Worm (Caenorhabditis elegans): ENCODE measurements around the gene hpl-1.

Gene hpl-1

DNA sequence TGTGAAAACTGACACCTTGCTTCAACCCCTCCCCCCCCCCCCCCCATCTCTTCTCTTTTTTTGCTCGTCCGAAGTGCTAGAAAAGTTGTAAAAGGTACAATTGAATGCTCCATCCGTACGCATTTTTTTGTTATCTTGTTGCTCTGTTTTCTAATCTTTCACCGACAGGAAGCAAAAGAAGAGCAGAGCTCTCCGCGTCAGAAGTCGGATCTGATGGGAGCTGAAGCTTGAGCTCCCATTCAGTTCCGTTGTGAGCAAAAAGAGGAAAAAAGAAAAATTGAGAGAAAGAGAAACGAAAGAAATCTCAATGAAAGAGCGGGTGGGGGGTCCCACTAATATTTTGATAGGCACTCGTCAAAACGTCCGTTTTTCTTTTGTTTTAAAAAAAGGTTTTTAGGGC is 38.3 kb upstream of the hpl-1 start:
- TF ChIP-seq nhr-12 (tag; optimal IDR thresholded peaks at IDR 0.05), result no peak
- TF ChIP-seq lin-39 (tag; optimal IDR thresholded peaks at IDR 0.05), result no peak
- no peak for TF ChIP-seq nhr-11 (tag; optimal IDR thresholded peaks at IDR 0.05)
- TF ChIP-seq Y55F3AM.14 (GFP tag; optimal IDR thresholded peaks at IDR 0.05), result peak; percentile 66
- TF ChIP-seq R02D3.7 (tag; optimal IDR thresholded peaks at IDR 0.05), result no peak
- TF ChIP-seq snpc-4 (tag; optimal IDR thresholded peaks at IDR 0.05), result no peak
- TF ChIP-seq C34F6.9 (tag; optimal IDR thresholded peaks at IDR 0.05), result peak; percentile 18
- TF ChIP-seq nhr-129 (tag; optimal IDR thresholded peaks at IDR 0.05), result peak; percentile 14
- TF ChIP-seq F13H6.1 (tag; optimal IDR thresholded peaks at IDR 0.05), result peak; percentile 12
- TF ChIP-seq egl-27 (tag; optimal IDR thresholded peaks at IDR 0.05), result no peak
- TF ChIP-seq ztf-1 (GFP tag; conservative IDR thresholded peaks at IDR 0.05), result no peak

DNA sequence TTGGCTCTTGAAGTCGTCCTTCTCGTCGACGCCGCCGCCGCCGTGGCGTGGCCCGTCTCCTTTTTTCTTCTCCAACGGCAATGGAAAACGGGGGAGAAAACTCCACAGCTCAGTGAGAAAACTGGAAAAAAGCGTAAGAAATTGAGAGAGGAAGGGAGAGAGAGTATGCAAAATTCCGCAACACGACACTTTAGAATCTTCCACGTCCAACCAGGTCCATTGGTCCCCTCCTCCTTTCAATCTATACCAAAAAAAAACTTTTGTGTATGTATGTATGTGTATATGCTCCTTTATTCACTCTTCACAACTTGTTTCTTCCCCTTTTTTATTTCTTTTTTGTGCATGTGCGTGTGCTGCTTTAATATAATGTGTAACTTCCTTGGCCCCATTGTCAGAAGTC is 36.2 kb upstream of the hpl-1 start:
- TF ChIP-seq ama-1 (optimal IDR thresholded peaks at IDR 0.05), result no peak
- peak in 1 of 2 experiments; percentile 5 for TF ChIP-seq lsy-2 (tag; optimal IDR thresholded peaks at IDR 0.05)
- TF ChIP-seq unc-55 (GFP tag; optimal IDR thresholded peaks at IDR 0.05), result peak; percentile 19

DNA sequence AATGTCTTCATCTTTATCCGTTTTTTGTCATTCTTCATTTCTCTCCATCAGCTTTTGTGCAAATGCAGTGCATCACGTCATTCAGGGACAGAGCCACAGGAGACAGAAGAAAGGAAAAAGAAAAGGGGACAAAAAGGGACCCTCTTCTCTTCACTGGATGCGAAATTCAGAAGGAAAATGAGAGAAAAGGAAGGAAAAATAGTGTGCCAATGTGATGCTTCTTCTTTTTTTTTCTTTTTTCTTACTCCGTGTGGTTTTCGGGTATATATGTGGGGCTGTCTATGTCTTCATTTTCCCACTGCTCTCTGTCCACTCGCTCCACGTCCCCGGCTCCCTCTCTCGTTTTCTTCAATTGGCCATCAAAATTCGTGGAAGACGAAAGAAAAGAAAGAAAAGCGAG is 34.7 kb upstream of the hpl-1 start:
- TF ChIP-seq ceh-16 (tag; optimal IDR thresholded peaks at IDR 0.05) (no peak), ama-1 (optimal IDR thresholded peaks at IDR 0.05) (no peak), mdl-1 (tag; optimal IDR thresholded peaks at IDR 0.05) (peak in 1 of 2 experiments; percentile 45), nhr-129 (tag; optimal IDR thresholded peaks at IDR 0.05) (peak; percentile 79), sem-4 (tag; optimal IDR thresholded peaks at IDR 0.05) (peak; percentile 44), F13H6.1 (tag; optimal IDR thresholded peaks at IDR 0.05) (peak; percentile 68), Y55F3AM.14 (GFP tag; optimal IDR thresholded peaks at IDR 0.05) (peak; percentile 79), nhr-77 (tag; optimal IDR thresholded peaks at IDR 0.05) (no peak), C34F6.9 (tag; optimal IDR thresholded peaks at IDR 0.05) (peak; percentile 68), nhr-237 (tag; optimal IDR thresholded peaks at IDR 0.05) (no peak), zag-1 (tag; optimal IDR thresholded peaks at IDR 0.05) (peak; percentile 89), nhr-6 (tag; optimal IDR thresholded peaks at IDR 0.05) (peak; percentile 28), lin-39 (tag; optimal IDR thresholded peaks at IDR 0.05) (peak; percentile 31), crh-2 (tag; optimal IDR thresholded peaks at IDR 0.05) (peak; percentile 46), lin-11 (tag; optimal IDR thresholded peaks at IDR 0.05) (peak; percentile 4), ZK546.5 (tag; optimal IDR thresholded peaks at IDR 0.05) (no peak), ztf-1 (GFP tag; conservative IDR thresholded peaks at IDR 0.05) (no peak), unc-55 (GFP tag; optimal IDR thresholded peaks at IDR 0.05) (peak; percentile 77), nhr-10 (tag; optimal IDR thresholded peaks at IDR 0.05) (no peak), lsy-2 (tag; optimal IDR thresholded peaks at IDR 0.05) (peak; percentile 4 to 67), sma-9 (GFP tag; optimal IDR thresholded peaks at IDR 0.05) (peak; percentile 71), sma-9 (tag; optimal IDR thresholded peaks at IDR 0.05) (no peak)

DNA sequence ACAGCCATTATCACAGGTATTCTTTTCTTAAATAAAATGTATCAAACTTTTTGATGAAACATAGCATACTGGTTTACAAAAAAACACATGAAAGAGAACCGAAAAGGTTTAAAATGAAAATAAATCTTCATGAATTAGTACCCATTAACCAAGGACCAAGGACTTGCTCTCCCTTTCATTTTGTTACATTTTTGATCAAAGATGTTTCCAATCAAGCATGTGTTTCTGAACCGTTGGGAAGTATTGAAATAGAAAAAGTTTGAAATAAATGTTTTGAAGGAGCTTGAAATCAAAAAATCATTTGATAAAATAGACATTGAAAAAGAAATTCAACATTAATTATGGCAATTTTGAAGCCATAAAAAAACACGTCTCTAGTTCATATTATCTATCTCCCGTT is 32.7 kb upstream of the hpl-1 start:
- no peak for TF ChIP-seq unc-39 (tag; optimal IDR thresholded peaks at IDR 0.05)
- no peak for TF ChIP-seq nhr-25 (tag; optimal IDR thresholded peaks at IDR 0.05)
- TF ChIP-seq mab-5 (tag; optimal IDR thresholded peaks at IDR 0.05), result no peak
- no peak for TF ChIP-seq nhr-6 (tag; optimal IDR thresholded peaks at IDR 0.05)
- no peak for TF ChIP-seq nhr-11 (tag; optimal IDR thresholded peaks at IDR 0.05)
- no peak for TF ChIP-seq F13H6.1 (tag; optimal IDR thresholded peaks at IDR 0.05)
- no peak for TF ChIP-seq nhr-77 (tag; optimal IDR thresholded peaks at IDR 0.05)
- no peak for TF ChIP-seq ama-1 (optimal IDR thresholded peaks at IDR 0.05)

DNA sequence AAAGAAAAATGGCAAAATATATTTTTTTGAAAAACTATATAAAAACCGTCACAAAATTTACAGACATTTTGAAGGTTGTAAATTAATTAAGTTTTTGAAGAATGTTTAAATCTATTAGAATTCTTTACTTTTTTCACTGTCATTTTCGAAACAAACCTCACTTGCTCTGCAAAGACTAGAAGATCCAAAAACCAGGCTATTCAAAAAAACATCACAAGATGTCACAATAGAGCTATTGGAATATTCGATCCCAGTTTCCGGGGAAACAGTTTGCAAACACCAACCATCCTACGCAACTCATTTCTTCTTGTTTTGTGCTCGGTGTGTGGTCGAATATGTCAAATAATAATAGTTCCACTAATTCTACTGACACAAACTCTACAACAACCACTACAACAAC is 28.4 kb upstream of the hpl-1 start, which contains the start of gene R12H7.4:
R12H7.4 (plus strand) TSS at position 301 of the 400 bp plus-strand sequence.
- TF ChIP-seq mdl-1 (tag; optimal IDR thresholded peaks at IDR 0.05) (no peak), snpc-4 (tag; optimal IDR thresholded peaks at IDR 0.05) (no peak), lin-39 (tag; optimal IDR thresholded peaks at IDR 0.05) (no peak), nhr-77 (tag; optimal IDR thresholded peaks at IDR 0.05) (no peak), F13H6.1 (tag; optimal IDR thresholded peaks at IDR 0.05) (no peak), nhr-10 (tag; optimal IDR thresholded peaks at IDR 0.05) (no peak), mbf-1 (tag; optimal IDR thresholded peaks at IDR 0.05) (no peak), lin-11 (tag; optimal IDR thresholded peaks at IDR 0.05) (no peak), elt-3 (tag; optimal IDR thresholded peaks at IDR 0.05) (no peak), peb-1 (tag; optimal IDR thresholded peaks at IDR 0.05) (no peak), ztf-4 (tag; optimal IDR thresholded peaks at IDR 0.05) (no peak), skn-1 (tag; optimal IDR thresholded peaks at IDR 0.05) (no peak), alr-1 (tag; optimal IDR thresholded peaks at IDR 0.05) (no peak), blmp-1 (tag; optimal IDR thresholded peaks at IDR 0.05; ENCODE audit: insufficient read depth) (no peak)

Data from whole organism, L2 larva.